Worm (Caenorhabditis elegans) whole organism, L2 larva: Measurements from ENCODE around the gene ceh-51.

ENCODE experiments used
- C34F6.9 ChIP-seq: fragments of 150-350 bp; optimal IDR thresholded peaks from 2 replicates; lab custom pipeline; 2014; ENCODE audit warnings: missing biosample characterization, missing genetic modification characterization
- ama-1 ChIP-seq: fragments of 150-350 bp; optimal IDR thresholded peaks from 2 replicates; lab custom pipeline; 2018; ENCODE audit warnings: inconsistent platforms
- elt-1 ChIP-seq: fragments of 150-350 bp; optimal IDR thresholded peaks from 2 replicates; lab custom pipeline; 2014; ENCODE audit warnings: missing biosample characterization, missing genetic modification characterization
- lin-13 ChIP-seq: fragments of 150-350 bp; optimal IDR thresholded peaks from 2 replicates; lab custom pipeline; 2014; ENCODE audit warnings: missing biosample characterization, missing genetic modification reagents, missing genetic modification characterization
- lsy-2 ChIP-seq, 2 experiments: fragments of 150-350 bp in 1 of 2; sonication (generic microtip) in 1 of 2; optimal IDR thresholded peaks; 2 replicates each; lab custom pipeline; 2014 to 2017; ENCODE audit warnings: missing biosample characterization in 2 of 2, missing genetic modification characterization in 2 of 2
- nhr-10 ChIP-seq: sonication (generic microtip); optimal IDR thresholded peaks from 2 replicates; lab custom pipeline; 2017; ENCODE audit warnings: missing biosample characterization, missing genetic modification characterization
- nhr-11 ChIP-seq: fragments of 150-350 bp; optimal IDR thresholded peaks from 2 replicates; lab custom pipeline; 2014; ENCODE audit warnings: missing biosample characterization, missing genetic modification characterization
- nhr-77 ChIP-seq: fragments of 150-350 bp; optimal IDR thresholded peaks from 2 replicates; lab custom pipeline; 2014; ENCODE audit warnings: missing biosample characterization, missing genetic modification characterization
- sem-4 ChIP-seq: fragments of 150-350 bp; optimal IDR thresholded peaks from 2 replicates; lab custom pipeline; 2014; ENCODE audit warnings: missing biosample characterization, missing genetic modification reagents, missing genetic modification characterization
- unc-39 ChIP-seq: fragments of 150-350 bp; optimal IDR thresholded peaks from 2 replicates; lab custom pipeline; 2014; ENCODE audit warnings: missing biosample characterization, missing genetic modification characterization

DNA sequence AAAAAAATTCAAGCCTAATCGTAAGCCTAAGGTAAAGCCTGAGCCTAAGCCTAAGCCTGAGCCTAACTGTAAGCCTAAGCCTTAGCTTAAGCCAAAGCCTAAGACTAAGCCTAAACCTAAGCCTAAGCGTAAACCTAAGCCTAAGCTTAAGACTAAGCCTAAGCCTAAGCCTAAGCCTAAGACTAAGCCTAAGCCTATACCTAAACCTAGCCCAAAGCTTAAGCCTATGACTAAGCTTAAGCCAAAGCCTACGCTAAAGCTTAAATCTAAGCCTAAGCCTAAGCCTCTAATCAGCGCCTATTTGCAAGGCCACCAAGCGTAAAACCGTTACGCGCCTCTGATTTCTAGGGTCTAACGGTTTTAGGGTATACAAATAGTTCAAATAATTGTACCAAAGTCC lies 35.7 kb downstream of the ceh-51 start:
- TF ChIP-seq lin-13 (no peak), ama-1 (no peak), nhr-10 (no peak), C34F6.9 (tag; lab: Kevin White, UChicago) (no peak), elt-1 (no peak), nhr-77 (tag; lab: Kevin White, UChicago) (no peak), nhr-11 (no peak), sem-4 (tag; lab: Kevin White, UChicago) (no peak), lsy-2 (tag; optimal IDR thresholded peaks at IDR 0.05; lab: Kevin White, UChicago) (no peak), unc-39 (tag; lab: Kevin White, UChicago) (no peak)
